Fruit fly (Drosophila melanogaster) whole organism, pupa: Measurements from ENCODE around the gene CG7685.

Experiments used
- CG10348 ChIP-seq: fragments of 200-800 bp; sonication (Bioruptor generic); IDR thresholded peaks from 2 replicates; pipeline ENCODE4 v1.3.6; 2022; ENCODE audit warnings: missing biosample characterization, missing genetic modification characterization
- CG12605 ChIP-seq: fragments of 200-800 bp; sonication (Bioruptor generic); IDR thresholded peaks from 2 replicates; pipeline ENCODE4 v1.3.6; 2022; ENCODE audit warnings: missing biosample characterization, missing genetic modification characterization
- CG13204 ChIP-seq: fragments of 200-800 bp; sonication (Bioruptor generic); optimal IDR thresholded peaks from 2 replicates; lab custom pipeline; 2018; ENCODE audit warnings: missing biosample characterization, mild to moderate bottlenecking, missing genetic modification characterization, moderate library complexity
- CG14655 ChIP-seq: fragments of 200-800 bp; sonication (Bioruptor generic); optimal IDR thresholded peaks from 3 replicates; lab custom pipeline; 2017; ENCODE audit warnings: mild to moderate bottlenecking, missing biosample characterization, missing genetic modification reagents, missing genetic modification characterization
- CG15710 ChIP-seq: fragments of 200-800 bp; sonication (Bioruptor generic); optimal IDR thresholded peaks from 2 replicates; lab custom pipeline; 2018; ENCODE audit warnings: missing biosample characterization, mild to moderate bottlenecking, missing genetic modification characterization, moderate library complexity
- CG17806 ChIP-seq: fragments of 200-800 bp; sonication (Bioruptor generic); optimal IDR thresholded peaks from 2 replicates; lab custom pipeline; 2018; ENCODE audit warnings: missing biosample characterization, mild to moderate bottlenecking, missing genetic modification characterization, moderate library complexity
- CG32121 ChIP-seq: fragments of 200-800 bp; sonication (Bioruptor generic); IDR thresholded peaks from 2 replicates; pipeline ENCODE4 v1.3.6; 2022; ENCODE audit warnings: missing biosample characterization, missing genetic modification characterization
- CG34367 ChIP-seq: fragments of 200-800 bp; sonication (Bioruptor generic); optimal IDR thresholded peaks from 2 replicates; lab custom pipeline; 2018; ENCODE audit warnings: missing biosample characterization, mild to moderate bottlenecking, missing genetic modification characterization
- CG4496 ChIP-seq: fragments of 200-800 bp; sonication (Bioruptor generic); IDR thresholded peaks from 3 replicates; pipeline ENCODE4 v1.3.6; 2022; ENCODE audit warnings: missing biosample characterization, missing genetic modification characterization
- CG8159 ChIP-seq: fragments of 200-800 bp; sonication (Bioruptor generic); optimal IDR thresholded peaks from 3 replicates; lab custom pipeline; 2018; ENCODE audit warnings: missing biosample characterization, mild to moderate bottlenecking, missing genetic modification characterization, moderate library complexity
- CG8301 ChIP-seq: fragments of 200-800 bp; sonication (Bioruptor generic); optimal IDR thresholded peaks from 2 replicates; lab custom pipeline; 2018; ENCODE audit warnings: missing biosample characterization, mild to moderate bottlenecking, missing genetic modification characterization
- CG9948 ChIP-seq: fragments of 200-800 bp; sonication (Bioruptor generic); optimal IDR thresholded peaks from 2 replicates; lab custom pipeline; 2018; ENCODE audit warnings: missing biosample characterization, mild to moderate bottlenecking, missing genetic modification characterization, moderate library complexity
- D1 ChIP-seq: fragments of 200-800 bp; sonication (Bioruptor generic); optimal IDR thresholded peaks from 2 replicates; lab custom pipeline; 2018; ENCODE audit warnings: missing biosample characterization, mild to moderate bottlenecking, missing genetic modification characterization, moderate library complexity
- EcR ChIP-seq: fragments of 200-800 bp; sonication (Bioruptor generic); optimal IDR thresholded peaks from 3 replicates; lab custom pipeline; 2019; ENCODE audit warnings: missing biosample characterization, missing genetic modification characterization, mild to moderate bottlenecking, moderate library complexity, missing genetic modification reagents
- Ets98B ChIP-seq: fragments of 200-800 bp; sonication (Bioruptor generic); IDR thresholded peaks from 2 replicates; pipeline ENCODE4 v1.3.6; 2022; ENCODE audit warnings: missing biosample characterization, missing genetic modification characterization
- Pif1A ChIP-seq: fragments of 200-800 bp; sonication (Bioruptor generic); optimal IDR thresholded peaks from 3 replicates; lab custom pipeline; 2016; ENCODE audit warnings: missing biosample characterization, missing genetic modification characterization
- Pif1B ChIP-seq: fragments of 200-800 bp; sonication (Bioruptor generic); optimal IDR thresholded peaks from 3 replicates; lab custom pipeline; 2016; ENCODE audit warnings: missing biosample characterization, missing genetic modification characterization
- Snoo ChIP-seq: fragments of 200-800 bp; sonication (Bioruptor generic); optimal IDR thresholded peaks from 3 replicates; lab custom pipeline; 2017; ENCODE audit warnings: missing biosample characterization, mild to moderate bottlenecking, missing genetic modification characterization, inconsistent platforms
- fd96Ca ChIP-seq: fragments of 200-800 bp; sonication (Bioruptor generic); IDR thresholded peaks from 3 replicates; pipeline ENCODE4 v1.3.6; 2022; ENCODE audit warnings: missing biosample characterization, missing genetic modification characterization
- gl ChIP-seq: fragments of 200-800 bp; sonication (Bioruptor generic); optimal IDR thresholded peaks from 2 replicates; lab custom pipeline; 2018; ENCODE audit warnings: missing biosample characterization, mild to moderate bottlenecking, missing genetic modification characterization
- rn ChIP-seq: fragments of 200-800 bp; sonication (Bioruptor generic); IDR thresholded peaks from 2 replicates; pipeline ENCODE4 v1.3.6; 2022; ENCODE audit warnings: missing biosample characterization, missing genetic modification characterization

The CG7685 gene

DNA sequence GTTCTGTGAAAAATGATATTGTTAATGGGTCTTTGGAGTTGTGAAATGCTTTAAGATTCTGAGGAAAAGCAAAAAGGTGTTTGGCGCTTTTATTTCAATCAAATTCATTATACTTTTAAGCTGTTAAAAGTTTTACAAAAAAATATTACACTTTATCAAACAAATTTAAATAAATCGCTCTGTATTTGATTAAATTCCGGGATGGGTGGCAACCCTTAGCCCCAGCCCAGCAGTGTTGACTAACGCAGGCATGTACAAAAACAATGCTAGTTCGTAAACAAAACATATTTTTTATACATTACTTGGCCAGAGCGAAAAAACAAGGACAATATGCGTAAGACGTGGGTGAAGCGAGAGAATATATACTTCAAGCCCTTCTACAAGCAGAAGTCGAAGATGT is at the start of gene CG7685:
CG7685 (plus strand) TSS at position 228 of the 400 bp plus-strand sequence.
- peak; percentile 66; the same call in 1 of the 2 replicates for TF ChIP-seq CG32121 (GFP tag; lab: Robert Waterston, UW)
- peak; percentile 28 for TF ChIP-seq CG8301 (tag; lab: Kevin White, UChicago)
- peak; percentile 52 for TF ChIP-seq CG8159 (tag; lab: Kevin White, UChicago)
- TF ChIP-seq fd96Ca (GFP tag; lab: Robert Waterston, UW) = peak; percentile 40; the same call in 1 of the 3 replicates
- TF ChIP-seq Snoo (tag; lab: Kevin White, UChicago) = peak; percentile 63
- peak; percentile 17 for TF ChIP-seq CG34367 (tag; lab: Kevin White, UChicago)
- no peak for TF ChIP-seq D1 (tag; lab: Kevin White, UChicago)
- TF ChIP-seq CG14655 (GFP tag; lab: Kevin White, UChicago) = no peak
- TF ChIP-seq CG15710 (tag; lab: Kevin White, UChicago) = peak; percentile 62
- peak; percentile 7 for TF ChIP-seq CG9948 (tag; lab: Kevin White, UChicago)
- TF ChIP-seq CG13204 (GFP tag; lab: Kevin White, UChicago) = no peak
- peak; percentile 58; the same call in 1 of the 2 replicates for TF ChIP-seq Ets98B (GFP tag; lab: Robert Waterston, UW)
- TF ChIP-seq EcR = no peak
- peak; percentile 63 for TF ChIP-seq Pif1B (GFP tag; lab: Kevin White, UChicago)
- TF ChIP-seq CG12605 (GFP tag; lab: Robert Waterston, UW) = no peak
- peak; percentile 2 for TF ChIP-seq gl
- TF ChIP-seq Pif1A (GFP tag; lab: Kevin White, UChicago) = no peak
- no peak for TF ChIP-seq CG10348 (GFP tag; lab: Robert Waterston, UW)
- TF ChIP-seq CG17806 (tag; lab: Kevin White, UChicago) = peak; percentile 54
- TF ChIP-seq CG4496 (GFP tag; lab: Robert Waterston, UW) = peak; percentile 68
- no peak for TF ChIP-seq rn (GFP tag; lab: Robert Waterston, UW)

DNA sequence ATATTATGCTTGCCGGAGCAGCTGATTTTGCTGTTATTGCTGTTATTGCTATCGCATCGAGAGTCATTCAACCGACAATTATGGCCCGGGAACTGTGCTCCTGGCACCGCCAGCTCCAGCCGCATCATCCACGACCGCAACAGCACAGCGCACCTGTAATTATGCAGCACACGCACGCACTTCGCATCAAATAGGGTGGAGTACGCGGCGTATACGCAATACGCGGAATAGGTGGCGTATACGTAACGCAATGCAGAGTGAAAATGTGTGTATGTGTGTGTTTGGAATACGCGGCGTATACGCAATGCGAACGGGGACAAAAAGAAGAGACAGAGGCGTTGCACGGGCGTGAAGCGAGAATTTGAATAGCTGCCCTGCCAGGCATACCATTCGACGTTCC is 49.0 kb upstream of the CG7685 start:
- TF ChIP-seq Pif1B (GFP tag; lab: Kevin White, UChicago) = no peak
- no peak for TF ChIP-seq CG13204 (GFP tag; lab: Kevin White, UChicago)
- no peak for TF ChIP-seq CG14655 (GFP tag; lab: Kevin White, UChicago)
- no peak for TF ChIP-seq CG4496 (GFP tag; lab: Robert Waterston, UW)
- TF ChIP-seq CG8159 (tag; lab: Kevin White, UChicago) = no peak
- TF ChIP-seq CG8301 (tag; lab: Kevin White, UChicago) = no peak
- TF ChIP-seq CG34367 (tag; lab: Kevin White, UChicago) = no peak
- no peak for TF ChIP-seq D1 (tag; lab: Kevin White, UChicago)
- TF ChIP-seq CG12605 (GFP tag; lab: Robert Waterston, UW) = no peak
- no peak for TF ChIP-seq CG9948 (tag; lab: Kevin White, UChicago)
- no peak for TF ChIP-seq CG10348 (GFP tag; lab: Robert Waterston, UW)
- TF ChIP-seq gl = no peak

DNA sequence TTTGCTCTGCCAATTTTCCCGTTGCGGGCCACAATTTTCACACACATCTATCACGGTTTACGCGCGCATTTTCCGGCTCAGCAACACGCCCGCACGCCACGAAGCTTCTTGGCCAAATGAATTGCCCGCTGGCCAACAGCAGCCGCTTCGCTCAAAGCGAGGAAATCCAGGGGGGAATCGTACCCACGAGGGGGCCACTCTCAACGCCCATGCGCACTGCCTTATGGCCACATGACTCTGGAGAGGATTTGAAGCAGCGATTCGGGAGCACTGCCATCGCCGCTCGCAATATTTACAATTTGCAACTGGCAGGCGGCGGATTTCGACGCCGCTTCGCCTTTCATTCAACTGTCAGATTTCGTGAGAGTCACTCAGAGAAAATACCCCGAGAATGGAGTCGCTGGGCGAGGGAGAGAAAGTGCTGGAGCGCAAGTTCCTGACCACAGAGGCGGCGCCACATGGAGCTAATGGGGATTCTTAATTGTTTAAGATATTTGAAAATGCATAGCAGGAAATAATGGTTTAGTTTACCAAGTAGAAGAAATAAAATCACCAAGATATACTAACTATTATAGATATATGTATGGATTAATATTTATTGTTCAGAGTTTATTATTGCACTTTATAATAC is 44.0 kb upstream of the CG7685 start, which contains the start of gene CG15803:
CG15803 (minus strand) TSS at position 99 of the 631 bp plus-strand sequence.
- no peak for TF ChIP-seq Snoo (tag; lab: Kevin White, UChicago)
- TF ChIP-seq CG14655 (GFP tag; lab: Kevin White, UChicago) = no peak
- TF ChIP-seq rn (GFP tag; lab: Robert Waterston, UW) = no peak
- TF ChIP-seq CG13204 (GFP tag; lab: Kevin White, UChicago) = peak; percentile 4
- TF ChIP-seq EcR = no peak
- no peak for TF ChIP-seq fd96Ca (GFP tag; lab: Robert Waterston, UW)
- TF ChIP-seq CG17806 (tag; lab: Kevin White, UChicago) = no peak
- no peak for TF ChIP-seq Pif1A (GFP tag; lab: Kevin White, UChicago)
- 0 out of 3 replicates have a peak, but pooled peaks have one; percentile 32 for TF ChIP-seq CG4496 (GFP tag; lab: Robert Waterston, UW)
- no peak for TF ChIP-seq CG12605 (GFP tag; lab: Robert Waterston, UW)

DNA sequence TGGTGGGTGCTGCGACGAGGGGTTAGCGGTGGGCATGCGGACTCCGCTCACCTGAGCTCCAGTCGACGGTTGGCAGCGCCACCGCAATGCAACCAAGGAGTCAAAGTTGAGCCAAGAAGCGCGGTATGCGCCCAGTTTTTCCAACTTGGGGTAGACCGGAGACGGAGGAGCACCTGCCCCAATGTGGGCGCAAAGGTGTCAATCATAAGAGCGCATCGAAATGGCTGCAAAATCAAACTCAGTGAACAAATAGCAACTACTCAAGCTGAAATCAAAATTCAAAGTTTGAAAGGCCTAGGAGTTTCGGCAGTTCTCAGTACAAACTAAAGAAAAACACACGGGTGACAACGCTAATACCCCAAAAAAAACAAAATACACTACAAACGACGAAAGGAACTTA is 43.0 kb upstream of the CG7685 start, which contains the start of gene hmw:
hmw (plus strand) TSS at position 301 of the 400 bp plus-strand sequence.
- TF ChIP-seq CG9948 (tag; lab: Kevin White, UChicago) (no peak), CG17806 (tag; lab: Kevin White, UChicago) (no peak), Ets98B (GFP tag; lab: Robert Waterston, UW) (no peak), EcR (no peak), CG12605 (GFP tag; lab: Robert Waterston, UW) (no peak), fd96Ca (GFP tag; lab: Robert Waterston, UW) (no peak), gl (no peak), Snoo (tag; lab: Kevin White, UChicago) (no peak), Pif1A (GFP tag; lab: Kevin White, UChicago) (no peak), CG13204 (GFP tag; lab: Kevin White, UChicago) (no peak), rn (GFP tag; lab: Robert Waterston, UW) (no peak), D1 (tag; lab: Kevin White, UChicago) (no peak)

DNA sequence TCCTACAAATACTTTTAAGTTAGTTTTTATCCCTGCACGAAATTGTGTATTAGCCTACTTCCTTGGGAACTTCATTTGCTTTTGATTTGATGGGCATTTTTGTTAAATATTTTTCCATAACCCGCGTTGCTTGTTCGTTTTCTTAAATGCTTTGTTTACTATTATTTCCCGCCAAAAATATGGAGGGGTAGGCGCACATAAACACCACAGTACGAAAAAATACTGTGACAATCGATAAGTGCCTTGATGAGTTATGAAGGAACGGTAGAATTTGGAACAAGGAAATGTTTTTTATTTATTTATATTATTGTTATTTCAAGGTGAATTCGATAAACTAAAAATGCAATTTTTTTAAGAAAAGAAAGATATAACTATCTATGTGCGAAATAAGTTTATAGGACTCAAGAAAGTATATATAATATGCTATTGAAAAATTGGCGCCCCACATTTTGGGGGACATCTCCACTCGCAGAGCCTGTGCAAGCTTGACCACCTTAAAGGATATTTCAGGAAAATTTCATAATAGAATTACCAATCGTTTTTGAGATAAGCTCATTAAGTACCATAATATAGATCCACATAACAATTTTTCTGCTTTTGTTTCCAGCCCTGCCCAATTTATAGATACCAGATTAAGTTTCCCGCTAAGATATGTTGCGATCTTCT is 38.6 kb upstream of the CG7685 start, which contains the start of the genes WRNexo and Nup43:
WRNexo (minus strand) TSS at position 185 of the 666 bp plus-strand sequence.
Nup43 (plus strand) TSS at position 661 of the 666 bp plus-strand sequence.
- TF ChIP-seq CG34367 (tag; lab: Kevin White, UChicago) (no peak), CG13204 (GFP tag; lab: Kevin White, UChicago) (no peak), D1 (tag; lab: Kevin White, UChicago) (no peak), CG32121 (GFP tag; lab: Robert Waterston, UW) (no peak), CG9948 (tag; lab: Kevin White, UChicago) (no peak), CG4496 (GFP tag; lab: Robert Waterston, UW) (no peak), CG17806 (tag; lab: Kevin White, UChicago) (peak; percentile 20), CG8301 (tag; lab: Kevin White, UChicago) (no peak), CG14655 (GFP tag; lab: Kevin White, UChicago) (peak; percentile 47), CG10348 (GFP tag; lab: Robert Waterston, UW) (no peak), fd96Ca (GFP tag; lab: Robert Waterston, UW) (0 out of 3 replicates have a peak, but pooled peaks have one; percentile 29), CG15710 (tag; lab: Kevin White, UChicago) (peak; percentile 45), Snoo (tag; lab: Kevin White, UChicago) (no peak), Pif1A (GFP tag; lab: Kevin White, UChicago) (no peak), Pif1B (GFP tag; lab: Kevin White, UChicago) (no peak), rn (GFP tag; lab: Robert Waterston, UW) (no peak), Ets98B (GFP tag; lab: Robert Waterston, UW) (no peak), gl (no peak), CG12605 (GFP tag; lab: Robert Waterston, UW) (no peak), CG8159 (tag; lab: Kevin White, UChicago) (peak; percentile 45), EcR (no peak)
- TF ChIP-seq, all 21 proteins: peak for 5
